Fruit fly (Drosophila melanogaster) whole organism, embryonic: ENCODE measurements around the gene CG15543.

ENCODE experiments used
- Atf6 ChIP-seq: fragments of 200-800 bp; sonication (Bioruptor generic); IDR thresholded peaks from 2 replicates; pipeline ENCODE4 v1.3.6; 2022; ENCODE audit warnings: missing biosample characterization, missing genetic modification characterization
- Awh ChIP-seq: fragments of 200-800 bp; sonication (Bioruptor generic); IDR thresholded peaks from 2 replicates; pipeline ENCODE4, ENCODE4 v1.3.6; 2022; ENCODE audit warnings: missing biosample characterization, missing genetic modification characterization
- CG10979 ChIP-seq: fragments of 200-800 bp; sonication (Bioruptor generic); optimal IDR thresholded peaks from 2 replicates; lab custom pipeline; 2018; ENCODE audit warnings: missing biosample characterization, mild to moderate bottlenecking, missing genetic modification characterization, moderate library complexity
- CG11398 ChIP-seq: fragments of 200-800 bp; sonication (Bioruptor generic); optimal IDR thresholded peaks from 2 replicates; lab custom pipeline; 2016; ENCODE audit warnings: missing biosample characterization, missing genetic modification characterization
- CG11696 ChIP-seq: fragments of 200-800 bp; sonication (Bioruptor generic); IDR thresholded peaks from 2 replicates; pipeline ENCODE4 v1.3.6; 2022; ENCODE audit warnings: missing biosample characterization, missing genetic modification characterization
- CG13123 ChIP-seq: fragments of 200-800 bp; sonication (Bioruptor generic); optimal IDR thresholded peaks from 2 replicates; lab custom pipeline; 2016; ENCODE audit warnings: missing biosample characterization, missing genetic modification characterization
- CG16813 ChIP-seq: fragments of 200-800 bp; sonication (Bioruptor generic); IDR thresholded peaks from 3 replicates; pipeline ENCODE4 v1.3.6; 2022; ENCODE audit warnings: missing biosample characterization, missing genetic modification characterization; ENCODE audit not compliant: partially characterized antibody
- CG17612 ChIP-seq: fragments of 200-800 bp; sonication (Bioruptor generic); IDR thresholded peaks from 2 replicates; pipeline ENCODE4 v1.3.6; 2022; ENCODE audit warnings: missing biosample characterization, missing genetic modification characterization
- CG17802 ChIP-seq: fragments of 200-800 bp; sonication (Bioruptor generic); optimal IDR thresholded peaks from 2 replicates; lab custom pipeline; 2018; ENCODE audit warnings: missing biosample characterization, mild to moderate bottlenecking, missing genetic modification characterization, moderate library complexity
- CG18262 ChIP-seq: fragments of 200-800 bp; optimal IDR thresholded peaks from 3 replicates; lab custom pipeline; 2019; ENCODE audit warnings: missing biosample characterization, mild to moderate bottlenecking, missing genetic modification characterization, moderate library complexity
- CG18476 ChIP-seq: fragments of 200-800 bp; sonication (Bioruptor generic); optimal IDR thresholded peaks from 2 replicates; lab custom pipeline; 2016; ENCODE audit warnings: missing biosample characterization, mild to moderate bottlenecking, missing genetic modification characterization
- CG2120 ChIP-seq: fragments of 200-800 bp; sonication (Bioruptor generic); optimal IDR thresholded peaks from 3 replicates; lab custom pipeline; 2016; ENCODE audit warnings: missing biosample characterization, missing genetic modification characterization
- CG30431 ChIP-seq: fragments of 200-800 bp; sonication (Bioruptor generic); optimal IDR thresholded peaks from 2 replicates; lab custom pipeline; 2017; ENCODE audit warnings: missing biosample characterization, missing genetic modification characterization
- CG32767 ChIP-seq: fragments of 200-800 bp; sonication (Bioruptor generic); IDR thresholded peaks from 2 replicates; pipeline ENCODE4 v1.3.6; 2022; ENCODE audit warnings: missing biosample characterization, missing genetic modification characterization
- CG33213 ChIP-seq: fragments of 200-800 bp; sonication (Bioruptor generic); optimal IDR thresholded peaks from 3 replicates; lab custom pipeline; 2016; ENCODE audit warnings: missing biosample characterization, missing genetic modification characterization
- CG42726 ChIP-seq: fragments of 200-800 bp; sonication (Bioruptor generic); IDR thresholded peaks from 2 replicates; pipeline ENCODE4 v1.3.6; 2022; ENCODE audit warnings: missing biosample characterization, missing genetic modification characterization; ENCODE audit not compliant: partially characterized antibody
- CG6791 ChIP-seq: fragments of 200-800 bp; sonication (Bioruptor generic); IDR thresholded peaks from 3 replicates; pipeline ENCODE4 v1.3.6; 2022; ENCODE audit warnings: missing biosample characterization, missing genetic modification characterization; ENCODE audit not compliant: partially characterized antibody
- CG8281 ChIP-seq: fragments of 200-800 bp; sonication (Bioruptor generic); optimal IDR thresholded peaks from 2 replicates; lab custom pipeline; 2018; ENCODE audit warnings: missing biosample characterization, mild to moderate bottlenecking, missing genetic modification characterization, moderate library complexity
- CG9215 ChIP-seq: fragments of 200-800 bp; sonication (Bioruptor generic); IDR thresholded peaks from 2 replicates; pipeline ENCODE4 v1.3.6; 2022; ENCODE audit warnings: missing biosample characterization, missing genetic modification characterization
- CG9797 ChIP-seq: fragments of 200-800 bp; sonication (Bioruptor generic); optimal IDR thresholded peaks from 3 replicates; lab custom pipeline; 2018; ENCODE audit warnings: missing biosample characterization, mild to moderate bottlenecking, missing genetic modification characterization
- CG9876 ChIP-seq: fragments of 200-800 bp; sonication (Bioruptor generic); optimal IDR thresholded peaks from 2 replicates; lab custom pipeline; 2016; ENCODE audit warnings: missing biosample characterization, missing genetic modification characterization
- Camta ChIP-seq: fragments of 200-800 bp; sonication (Bioruptor generic); optimal IDR thresholded peaks from 2 replicates; lab custom pipeline; 2016; ENCODE audit warnings: missing biosample characterization, missing genetic modification characterization
- CkIIα-i1 ChIP-seq: fragments of 200-800 bp; sonication (Bioruptor generic); IDR thresholded peaks from 2 replicates; pipeline ENCODE4 v1.3.6; 2022; ENCODE audit warnings: missing biosample characterization, missing genetic modification characterization
- Dad ChIP-seq: fragments of 200-800 bp; sonication (Bioruptor generic); optimal IDR thresholded peaks from 3 replicates; lab custom pipeline; 2016; ENCODE audit warnings: missing biosample characterization, missing genetic modification characterization
- Fer3 ChIP-seq: fragments of 200-800 bp; sonication (Bioruptor generic); optimal IDR thresholded peaks from 2 replicates; lab custom pipeline; 2018; ENCODE audit warnings: missing biosample characterization, mild to moderate bottlenecking, missing genetic modification characterization, moderate library complexity
- GATAe ChIP-seq: fragments of 200-800 bp; sonication (Bioruptor generic); conservative IDR thresholded peaks from 2 replicates; pipeline ENCODE4 v1.3.6; 2022; ENCODE audit warnings: missing biosample characterization, missing genetic modification characterization
- Hr51 ChIP-seq, 2 experiments: fragments of 200-800 bp; sonication (Bioruptor generic); optimal IDR thresholded peaks; 2 replicates in 1 of 2; 3 replicates in 1 of 2; lab custom pipeline; 2016 to 2018; ENCODE audit warnings: missing biosample characterization in 2 of 2, missing genetic modification characterization in 2 of 2, mild to moderate bottlenecking in 1 of 2, moderate library complexity in 1 of 2
- Hsf ChIP-seq: fragments of 200-800 bp; sonication (Bioruptor generic); optimal IDR thresholded peaks from 3 replicates; lab custom pipeline; 2016; ENCODE audit warnings: missing biosample characterization, missing genetic modification characterization
- Optix ChIP-seq: fragments of 200-800 bp; sonication (Bioruptor generic); IDR thresholded peaks from 3 replicates; pipeline ENCODE4 v1.3.6; 2022; ENCODE audit warnings: missing biosample characterization, missing genetic modification characterization
- Rx ChIP-seq: fragments of 200-800 bp; sonication (Bioruptor generic); IDR thresholded peaks from 2 replicates; pipeline ENCODE4 v1.3.6; 2022; ENCODE audit warnings: missing biosample characterization, missing genetic modification characterization
- Side ChIP-seq: fragments of 200-800 bp; sonication (Bioruptor generic); optimal IDR thresholded peaks from 2 replicates; lab custom pipeline; 2016; ENCODE audit warnings: missing biosample characterization, missing genetic modification characterization
- YL-1 ChIP-seq: fragments of 200-800 bp; sonication (Bioruptor generic); optimal IDR thresholded peaks from 3 replicates; lab custom pipeline; 2017; ENCODE audit warnings: missing biosample characterization, mild to moderate bottlenecking, missing genetic modification characterization
- bab2 ChIP-seq: fragments of 200-800 bp; sonication (Bioruptor generic); optimal IDR thresholded peaks from 2 replicates; lab custom pipeline; 2016; ENCODE audit warnings: missing biosample characterization, missing genetic modification characterization
- chinmo ChIP-seq: fragments of 200-800 bp; sonication (Bioruptor generic); IDR thresholded peaks from 4 replicates; pipeline ENCODE4 v1.3.6; 2022; ENCODE audit warnings: missing biosample characterization, missing genetic modification characterization; ENCODE audit not compliant: partially characterized antibody
- chm ChIP-seq: fragments of 200-800 bp; sonication (Bioruptor generic); IDR thresholded peaks from 2 replicates; pipeline ENCODE4 v1.3.6; 2022; ENCODE audit warnings: missing biosample characterization, missing genetic modification characterization
- cwo ChIP-seq: fragments of 200-800 bp; sonication (Bioruptor generic); optimal IDR thresholded peaks from 3 replicates; lab custom pipeline; 2017; ENCODE audit warnings: missing biosample characterization, missing genetic modification characterization, mild to moderate bottlenecking, moderate library complexity, missing genetic modification reagents
- disco-r ChIP-seq: fragments of 200-800 bp; sonication (Bioruptor generic); optimal IDR thresholded peaks from 2 replicates; lab custom pipeline; 2016; ENCODE audit warnings: missing biosample characterization, missing genetic modification characterization
- dysf ChIP-seq: fragments of 200-800 bp; sonication (Bioruptor generic); IDR thresholded peaks from 3 replicates; pipeline ENCODE4 v1.3.6; 2022; ENCODE audit warnings: missing biosample characterization, missing genetic modification characterization
- gem ChIP-seq: fragments of 200-800 bp; sonication (Bioruptor generic); optimal IDR thresholded peaks from 2 replicates; lab custom pipeline; 2019; ENCODE audit warnings: missing biosample characterization, mild to moderate bottlenecking, missing genetic modification characterization, moderate library complexity
- hbn ChIP-seq: fragments of 200-800 bp; sonication (Bioruptor generic); IDR thresholded peaks from 2 replicates; pipeline ENCODE4 v1.3.6; 2022; ENCODE audit warnings: missing biosample characterization, missing genetic modification characterization; ENCODE audit not compliant: partially characterized antibody
- inv ChIP-seq: fragments of 200-800 bp; sonication (Bioruptor generic); IDR thresholded peaks from 2 replicates; pipeline ENCODE4 v1.3.6; 2022; ENCODE audit warnings: missing biosample characterization, missing genetic modification characterization; ENCODE audit not compliant: partially characterized antibody
- kni ChIP-seq: fragments of 200-800 bp; sonication (Bioruptor generic); optimal IDR thresholded peaks from 3 replicates; lab custom pipeline; 2017; ENCODE audit warnings: mild to moderate bottlenecking, missing biosample characterization, missing genetic modification reagents, missing genetic modification characterization
- lilli ChIP-seq: fragments of 200-800 bp; sonication (Bioruptor generic); optimal IDR thresholded peaks from 3 replicates; lab custom pipeline; 2016; ENCODE audit warnings: missing biosample characterization, missing genetic modification characterization
- pita ChIP-seq: fragments of 200-800 bp; sonication (Bioruptor generic); optimal IDR thresholded peaks from 2 replicates; lab custom pipeline; 2017; ENCODE audit warnings: missing biosample characterization, mild to moderate bottlenecking, missing genetic modification characterization
- prd ChIP-seq, 3 experiments: fragments of >200 bp in 2 of 3; fragments of 200-800 bp in 1 of 3; sonication (Bioruptor generic) in 1 of 3; optimal IDR thresholded peaks in 2 of 3; IDR thresholded peaks in 1 of 3; 2 replicates in 2 of 3; 3 replicates in 1 of 3; pipeline versions ENCODE4 v1.3.6 to Lab custom; 2017 to 2022; ENCODE audit warnings: missing biosample characterization in 1 of 3, missing genetic modification characterization in 1 of 3
- ro ChIP-seq: fragments of 200-800 bp; sonication (Bioruptor generic); IDR thresholded peaks from 2 replicates; pipeline ENCODE4 v1.3.6; 2022; ENCODE audit warnings: missing biosample characterization, missing genetic modification characterization
- run ChIP-seq: fragments of 200-800 bp; sonication (Bioruptor generic); optimal IDR thresholded peaks from 3 replicates; lab custom pipeline; 2018; ENCODE audit warnings: missing biosample characterization, mild to moderate bottlenecking, missing genetic modification characterization
- scrt ChIP-seq: fragments of 200-800 bp; sonication (Bioruptor generic); optimal IDR thresholded peaks from 2 replicates; lab custom pipeline; 2018; ENCODE audit warnings: missing biosample characterization, mild to moderate bottlenecking, missing genetic modification characterization, moderate library complexity
- sd ChIP-seq: fragments of 200-800 bp; sonication (Bioruptor generic); optimal IDR thresholded peaks from 3 replicates; lab custom pipeline; 2018; ENCODE audit warnings: missing biosample characterization, mild to moderate bottlenecking, missing genetic modification characterization, moderate library complexity
- shn ChIP-seq: fragments of 200-800 bp; sonication (Bioruptor generic); optimal IDR thresholded peaks from 3 replicates; lab custom pipeline; 2016; ENCODE audit warnings: missing biosample characterization, missing genetic modification characterization
- zfh1 ChIP-seq: fragments of 200-800 bp; sonication (Bioruptor generic); IDR thresholded peaks from 3 replicates; pipeline ENCODE4 v1.3.6; 2022; ENCODE audit warnings: missing biosample characterization, missing genetic modification characterization

The CG15543 gene

dm6 chr3R:30733081-30733480, 9.6 kb upstream of the CG15543 start (continued):
- TF ChIP-seq CG16813 (GFP tag; lab: Robert Waterston, UW) (no peak), CG18262 (tag; lab: Kevin White, UChicago) (peak; percentile 70), chm (GFP tag; lab: Robert Waterston, UW) (no peak), Awh (GFP tag; lab: Robert Waterston, UW) (no peak), CG42726 (no peak), CG32767 (GFP tag; lab: Robert Waterston, UW) (no peak), YL-1 (no peak), prd (optimal IDR thresholded peaks at IDR 0.05; lab: Kevin White, UChicago) (no peak), prd (GFP tag; IDR thresholded peaks at IDR 0.05; lab: Robert Waterston, UW) (no peak), CG17802 (tag; lab: Kevin White, UChicago) (no peak), chinmo (GFP tag; lab: Robert Waterston, UW) (no peak), Hsf (no peak), bab2 (GFP tag; lab: Kevin White, UChicago) (no peak), scrt (GFP tag; lab: Kevin White, UChicago) (no peak), Fer3 (no peak), gem (tag; lab: Kevin White, UChicago) (peak; percentile 67), CG9215 (no peak), CG13123 (GFP tag; lab: Kevin White, UChicago) (no peak), kni (no peak), CG17612 (no peak), disco-r (GFP tag; lab: Kevin White, UChicago) (no peak), CG10979 (peak; percentile 72), Atf6 (GFP tag; lab: Robert Waterston, UW) (no peak), CG9876 (GFP tag; lab: Kevin White, UChicago) (no peak), sd (no peak), Camta (GFP tag; lab: Kevin White, UChicago) (no peak), cwo (GFP tag; lab: Kevin White, UChicago) (no peak), CG9797 (no peak), zfh1 (GFP tag; lab: Robert Waterston, UW) (no peak), GATAe (GFP tag; lab: Robert Waterston, UW) (no peak), CkIIα-i1 (GFP tag; lab: Robert Waterston, UW) (no peak), hbn (GFP tag; lab: Robert Waterston, UW) (no peak), CG18476 (GFP tag; lab: Kevin White, UChicago) (no peak), Optix (GFP tag; lab: Robert Waterston, UW) (no peak), run (tag; lab: Kevin White, UChicago) (no peak), inv (GFP tag; lab: Robert Waterston, UW) (no peak), CG30431 (GFP tag; lab: Kevin White, UChicago) (no peak), Side (GFP tag; lab: Kevin White, UChicago) (no peak), shn (GFP tag; lab: Kevin White, UChicago) (no peak), CG11696 (GFP tag; lab: Robert Waterston, UW) (no peak), Hr51 (GFP tag; optimal IDR thresholded peaks at IDR 0.05; lab: Kevin White, UChicago) (peak in 1 of 2 experiments; percentile 25), CG2120 (GFP tag; lab: Kevin White, UChicago) (no peak), lilli (GFP tag; lab: Kevin White, UChicago) (no peak), pita (GFP tag; lab: Kevin White, UChicago) (no peak), CG33213 (GFP tag; lab: Kevin White, UChicago) (no peak), dysf (no peak), Rx (GFP tag; lab: Robert Waterston, UW) (no peak), CG8281 (no peak), ro (GFP tag; lab: Robert Waterston, UW) (no peak), Dad (GFP tag; lab: Kevin White, UChicago) (no peak), CG6791 (no peak), CG11398 (GFP tag; lab: Kevin White, UChicago) (no peak)
